Fruit fly (Drosophila melanogaster) whole organism: ENCODE data around the gene CG46440.

Experiments used
- CG8478 ChIP-seq: fragments of >200 bp; optimal IDR thresholded peaks from 2 replicates; lab custom pipeline; 2018; ENCODE audit warnings: inconsistent platforms
- Dll ChIP-seq: fragments of >200 bp; optimal IDR thresholded peaks from 2 replicates; lab custom pipeline; 2017
- EcR ChIP-seq, 2 experiments: fragments of >200 bp; optimal IDR thresholded peaks; 2 replicates each; lab custom pipeline; 2017; ENCODE audit warnings: missing biosample characterization in 2 of 2, missing genetic modification characterization in 2 of 2, missing genetic modification reagents in 2 of 2
- pan ChIP-seq: fragments of >200 bp; optimal IDR thresholded peaks from 2 replicates; lab custom pipeline; 2017
- psq ChIP-seq: fragments of >200 bp; optimal IDR thresholded peaks from 2 replicates; lab custom pipeline; 2017
- usp ChIP-seq: fragments of >200 bp; optimal IDR thresholded peaks from 2 replicates; lab custom pipeline; 2017; ENCODE audit warnings: missing biosample characterization, missing genetic modification characterization, mixed read lengths

Gene CG46440

DNA sequence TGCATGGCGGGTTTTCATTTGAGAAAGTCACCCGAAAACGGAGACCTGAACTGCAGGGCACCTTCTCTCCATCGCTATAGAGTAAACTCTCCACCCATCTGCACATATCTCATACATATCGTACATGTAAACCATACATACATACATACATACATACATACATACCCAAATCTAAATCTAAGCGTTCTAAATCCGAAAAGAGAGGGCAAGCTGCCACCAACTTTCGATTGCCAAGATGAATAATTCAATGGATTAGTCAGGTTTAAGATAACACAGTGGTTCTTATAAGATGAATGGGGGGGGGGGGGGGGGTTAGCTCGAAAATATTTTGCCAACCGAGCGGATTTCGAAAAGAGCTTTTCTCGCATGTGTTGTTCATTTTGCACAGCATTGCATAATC is 43.1 kb downstream of the CG46440 start:
- TF ChIP-seq pan (lab: Kevin White, UChicago) = no peak
- no peak for TF ChIP-seq Dll (lab: Kevin White, UChicago)

DNA sequence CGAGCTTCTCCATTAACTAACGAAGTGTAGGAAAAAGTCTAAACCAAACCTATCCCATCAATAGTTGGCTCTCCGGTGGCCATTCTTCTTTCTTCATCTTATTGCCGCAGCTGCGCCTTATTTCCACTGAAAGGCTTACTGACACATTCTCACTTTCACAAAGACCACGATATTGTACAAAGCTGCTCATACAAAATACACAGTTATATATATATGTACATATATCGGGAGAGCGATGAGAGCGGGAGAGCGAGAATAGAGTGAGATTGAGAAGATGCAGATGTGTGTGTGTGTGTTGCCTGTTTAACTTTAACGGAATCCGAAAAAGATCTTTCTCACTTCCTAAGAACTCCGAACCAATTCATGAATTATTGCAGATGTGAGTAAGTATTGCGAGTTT is 44.4 kb downstream of the CG46440 start:
- TF ChIP-seq EcR (GFP tag; optimal IDR thresholded peaks at IDR 0.05; lab: Kevin White, UChicago) = no peak
- TF ChIP-seq pan (lab: Kevin White, UChicago) = no peak
- TF ChIP-seq usp = no peak
- TF ChIP-seq psq = no peak
- TF ChIP-seq CG8478 (lab: Kevin White, UChicago) = no peak
- TF ChIP-seq Dll (lab: Kevin White, UChicago) = no peak

DNA sequence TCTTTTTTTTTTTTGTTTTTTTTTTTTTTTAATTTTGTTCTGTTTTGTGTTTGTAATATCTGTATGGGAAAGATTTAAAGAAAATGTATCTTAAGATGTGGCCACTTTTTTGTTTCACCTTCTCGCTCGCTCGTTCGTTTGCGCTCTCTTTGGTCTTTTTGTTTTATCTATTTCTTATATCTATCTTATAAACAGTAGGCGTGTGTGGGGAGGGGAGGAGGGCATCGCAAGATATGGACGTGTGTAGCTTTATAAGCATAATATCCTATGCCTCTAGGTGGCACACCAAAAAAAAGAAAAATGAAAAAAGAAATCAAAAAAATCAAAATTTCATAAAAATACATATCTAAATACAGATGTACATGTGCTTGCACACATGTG is 45.0 kb downstream of the CG46440 start:
- TF ChIP-seq CG8478 (lab: Kevin White, UChicago) (no peak), usp (no peak), psq (no peak), EcR (GFP tag; optimal IDR thresholded peaks at IDR 0.05; lab: Kevin White, UChicago) (no peak), pan (lab: Kevin White, UChicago) (no peak), Dll (lab: Kevin White, UChicago) (no peak)

DNA sequence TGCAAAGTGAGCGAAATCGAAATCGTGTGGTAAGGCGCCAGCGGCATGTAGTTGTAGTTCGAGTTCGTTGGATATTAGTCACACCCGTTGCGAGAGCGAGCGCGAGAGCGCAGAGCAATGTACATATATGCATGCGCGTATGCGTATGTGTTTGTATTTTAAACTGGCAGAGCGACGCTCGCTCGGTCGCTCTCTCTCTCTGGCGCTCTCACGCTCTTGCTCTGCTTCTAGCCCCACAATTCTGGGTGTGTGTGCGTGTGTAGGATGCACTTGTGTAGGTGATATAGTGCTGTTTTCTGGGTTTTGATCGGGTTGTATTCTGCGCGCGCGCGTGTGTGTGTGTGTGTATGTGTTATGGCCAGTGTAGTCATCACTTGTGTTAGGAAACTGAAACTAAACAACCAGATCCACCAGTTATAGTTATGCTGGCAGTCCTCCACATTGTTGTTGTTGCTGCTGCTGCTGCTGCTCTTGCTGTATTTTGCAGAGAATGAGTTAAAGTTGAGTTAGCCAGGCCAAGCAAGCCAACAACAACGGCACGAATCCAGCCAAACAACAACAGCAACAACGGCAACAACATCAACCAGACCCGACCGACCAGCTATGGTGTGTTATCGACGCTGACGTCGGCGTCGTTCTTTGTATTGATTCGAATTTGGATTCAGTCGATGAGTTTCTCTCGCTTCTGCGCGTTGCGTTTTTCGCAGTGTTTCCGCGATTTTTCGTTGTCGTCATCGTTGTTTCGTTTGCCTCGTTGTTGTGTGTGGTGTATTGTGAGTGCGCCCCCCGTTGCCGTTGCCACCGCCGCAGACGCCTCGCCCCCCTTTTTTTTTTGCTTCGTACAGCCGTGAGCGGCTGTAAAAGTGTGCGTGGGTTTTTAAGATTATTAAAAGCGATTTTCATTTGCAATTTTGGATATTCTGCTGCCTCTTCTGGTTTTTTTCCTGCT is 45.7 kb downstream of the CG46440 start:
- TF ChIP-seq usp (no peak), pan (lab: Kevin White, UChicago) (no peak), CG8478 (lab: Kevin White, UChicago) (peak; percentile 42)

DNA sequence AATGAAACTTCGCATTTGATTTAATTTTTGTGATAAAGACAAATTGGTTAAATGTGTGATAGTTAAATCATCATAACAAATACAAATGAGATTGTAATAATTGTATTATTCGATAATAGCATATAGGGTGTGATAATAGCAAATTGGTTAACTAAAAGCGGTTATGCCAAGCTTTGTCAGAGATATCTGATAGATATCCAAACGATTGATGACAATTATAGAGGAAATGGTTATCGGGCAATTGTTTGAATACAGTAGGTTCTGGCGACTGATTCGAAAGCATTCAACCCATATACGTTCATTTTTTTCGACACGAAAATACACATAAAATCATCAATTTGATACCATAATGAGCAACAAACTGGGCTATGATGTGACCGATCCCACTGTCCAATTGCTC is 48.4 kb downstream of the CG46440 start, which contains the start of gene CG8509:
Gene CG8509, plus strand, starts transcription at position 301 of the 400 bp plus-strand sequence.
- TF ChIP-seq usp = no peak
- TF ChIP-seq CG8478 (lab: Kevin White, UChicago) = no peak

DNA sequence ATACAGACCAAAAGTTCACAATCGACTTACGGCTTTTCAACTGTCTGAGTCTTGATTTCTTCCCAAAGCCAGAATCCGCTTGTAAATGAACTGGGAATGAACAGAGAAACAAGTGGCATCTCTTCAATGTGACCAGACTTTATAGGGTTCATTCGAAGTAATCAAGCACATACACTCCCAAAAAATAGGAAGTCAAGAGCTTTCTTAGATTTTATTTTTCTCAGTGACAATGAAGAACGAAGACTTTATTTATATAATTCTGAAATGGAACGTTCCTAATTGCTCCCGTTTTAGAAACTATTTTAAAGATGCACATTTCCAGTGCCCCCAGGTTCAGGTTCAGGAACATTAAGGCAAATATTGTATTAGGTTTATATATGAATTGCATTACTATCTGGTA is 49.7 kb downstream of the CG46440 start:
- TF ChIP-seq EcR (GFP tag; optimal IDR thresholded peaks at IDR 0.05; lab: Kevin White, UChicago) = no peak
- no peak for TF ChIP-seq psq
- no peak for TF ChIP-seq Dll (lab: Kevin White, UChicago)
- TF ChIP-seq pan (lab: Kevin White, UChicago) = no peak
- TF ChIP-seq CG8478 (lab: Kevin White, UChicago) = no peak
- no peak for TF ChIP-seq usp

DNA sequence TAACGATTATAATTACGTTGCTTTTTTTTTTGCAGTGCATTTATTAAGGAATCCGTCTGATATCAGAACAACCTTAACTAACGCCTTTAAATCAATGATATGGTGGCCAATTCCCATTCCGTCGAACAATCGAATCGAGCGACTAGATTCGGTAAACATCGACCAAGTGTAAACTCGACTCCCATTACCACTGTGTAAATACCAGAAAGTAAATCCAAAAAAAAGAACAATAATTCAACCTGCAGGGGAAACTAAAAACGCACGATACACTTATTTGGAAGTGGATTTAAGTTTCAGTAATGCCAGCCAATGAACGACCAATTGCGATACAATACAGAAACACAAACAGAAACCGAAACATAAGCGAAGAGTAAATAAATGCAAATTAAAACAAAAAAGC is 52.1 kb downstream of the CG46440 start:
- TF ChIP-seq pan (lab: Kevin White, UChicago) = no peak
- no peak for TF ChIP-seq psq
- TF ChIP-seq usp = no peak
- TF ChIP-seq Dll (lab: Kevin White, UChicago) = no peak
- TF ChIP-seq EcR (GFP tag; optimal IDR thresholded peaks at IDR 0.05; lab: Kevin White, UChicago) = no peak
- TF ChIP-seq CG8478 (lab: Kevin White, UChicago) = no peak
